Worm (Caenorhabditis elegans) whole organism, L1 larva: ENCODE data around the gene ZK896.4.

Experiments used
- F16B12.6 ChIP-seq: fragments of 150-350 bp; optimal IDR thresholded peaks from 2 replicates; lab custom pipeline; 2014; ENCODE audit warnings: missing biosample characterization, missing genetic modification characterization
- Y116A8C.19 ChIP-seq: sonication (generic microtip); optimal IDR thresholded peaks from 2 replicates; lab custom pipeline; 2016; ENCODE audit warnings: missing compliant biosample characterization, missing genetic modification characterization, borderline replicate concordance
- alr-1 ChIP-seq: fragments of 200-800 bp; sonication (Bioruptor generic); optimal IDR thresholded peaks from 2 replicates; lab custom pipeline; 2018; ENCODE audit warnings: borderline replicate concordance, mild to moderate bottlenecking, missing genetic modification characterization, missing compliant biosample characterization
- aly-2 ChIP-seq: fragments of 150-350 bp; optimal IDR thresholded peaks from 2 replicates; lab custom pipeline; 2014; ENCODE audit warnings: missing biosample characterization, missing genetic modification characterization
- ama-1 ChIP-seq: fragments of 150-350 bp; optimal IDR thresholded peaks from 2 replicates; lab custom pipeline; 2014
- ceh-8 ChIP-seq: fragments of 200-800 bp; sonication (Bioruptor generic); optimal IDR thresholded peaks from 2 replicates; lab custom pipeline; 2018; ENCODE audit warnings: mild to moderate bottlenecking, missing genetic modification characterization, moderate library complexity, missing compliant biosample characterization
- ceh-88 ChIP-seq: fragments of 200-800 bp; sonication (Bioruptor generic); IDR thresholded peaks from 2 replicates; pipeline ENCODE4 v1.3.6; 2022; ENCODE audit warnings: missing genetic modification characterization, missing compliant biosample characterization
- ceh-90 ChIP-seq: sonication (generic microtip); optimal IDR thresholded peaks from 2 replicates; lab custom pipeline; 2016; ENCODE audit warnings: missing genetic modification characterization, missing compliant biosample characterization
- ces-1 ChIP-seq: fragments of 150-350 bp; optimal IDR thresholded peaks from 2 replicates; lab custom pipeline; 2014; ENCODE audit warnings: missing biosample characterization, missing genetic modification reagents, missing genetic modification characterization
- efl-1 ChIP-seq, 4 experiments: fragments of 150-350 bp; optimal IDR thresholded peaks in 3 of 4; peaks in 1 of 4; 1 replicate in 1 of 4; 2 replicates in 3 of 4; lab custom pipeline; 2014; ENCODE audit warnings: missing biosample characterization in 2 of 4, missing genetic modification characterization in 2 of 4, missing genetic modification reagents in 2 of 4
- egl-13 ChIP-seq: sonication (generic microtip); optimal IDR thresholded peaks from 2 replicates; lab custom pipeline; 2016; ENCODE audit warnings: missing genotype, missing genetic modification reagents, missing genetic modification characterization, missing compliant biosample characterization
- elt-2 ChIP-seq: sonication (generic microtip); optimal IDR thresholded peaks from 2 replicates; lab custom pipeline; 2016; ENCODE audit warnings: missing genetic modification characterization, mild to moderate bottlenecking, inconsistent platforms, missing compliant biosample characterization, missing genetic modification reagents
- elt-3 ChIP-seq, 6 experiments: fragments of 150-350 bp in 1 of 6; sonication (generic microtip); optimal IDR thresholded peaks; 2 replicates each; lab custom pipeline; 2017 to 2018; ENCODE audit warnings: missing biosample characterization in 6 of 6, missing genetic modification characterization in 6 of 6, inconsistent platforms in 1 of 6
- fkh-10 ChIP-seq: sonication (generic microtip); optimal IDR thresholded peaks from 2 replicates; lab custom pipeline; 2017; ENCODE audit warnings: missing biosample characterization, missing genetic modification reagents, missing genetic modification characterization
- fkh-4 ChIP-seq: sonication (generic microtip); optimal IDR thresholded peaks from 2 replicates; lab custom pipeline; 2016; ENCODE audit warnings: missing compliant biosample characterization, missing genetic modification characterization, borderline replicate concordance
- hlh-4 ChIP-seq: sonication (generic microtip); optimal IDR thresholded peaks from 2 replicates; lab custom pipeline; 2016; ENCODE audit warnings: mild to moderate bottlenecking, missing genetic modification characterization, missing compliant biosample characterization
- irx-1 ChIP-seq: sonication (generic microtip); optimal IDR thresholded peaks from 2 replicates; lab custom pipeline; 2016; ENCODE audit warnings: missing genetic modification characterization, missing compliant biosample characterization
- jun-1 ChIP-seq: fragments of 150-350 bp; optimal IDR thresholded peaks from 2 replicates; lab custom pipeline; 2014; ENCODE audit warnings: missing biosample characterization, missing genetic modification reagents, missing genetic modification characterization
- lin-14 ChIP-seq: fragments of 200-800 bp; sonication (Bioruptor generic); optimal IDR thresholded peaks from 2 replicates; lab custom pipeline; 2018; ENCODE audit warnings: mild to moderate bottlenecking, missing genetic modification characterization, moderate library complexity, missing compliant biosample characterization
- lin-15B ChIP-seq: fragments of 150-350 bp; sonication (generic microtip); optimal IDR thresholded peaks from 3 replicates; lab custom pipeline; 2014; ENCODE audit warnings: missing biosample characterization, missing genetic modification characterization
- lin-35 ChIP-seq, 2 experiments: fragments of 150-350 bp; optimal IDR thresholded peaks; 2 replicates each; lab custom pipeline; 2014; ENCODE audit warnings: missing biosample characterization in 2 of 2, missing genetic modification characterization in 2 of 2, missing genetic modification reagents in 2 of 2
- lin-39 ChIP-seq: fragments of 150-350 bp; optimal IDR thresholded peaks from 2 replicates; lab custom pipeline; 2014; ENCODE audit warnings: missing biosample characterization, missing genetic modification reagents, missing genetic modification characterization
- lir-3 ChIP-seq: sonication (generic microtip); optimal IDR thresholded peaks from 2 replicates; lab custom pipeline; 2016; ENCODE audit warnings: mild to moderate bottlenecking, missing genetic modification characterization, moderate library complexity, missing compliant biosample characterization; ENCODE audit not compliant: poor library complexity
- mab-9 ChIP-seq: fragments of 200-800 bp; sonication (Bioruptor generic); IDR thresholded peaks from 2 replicates; pipeline ENCODE4 v1.3.6; 2022; ENCODE audit warnings: missing genetic modification reagents, missing genetic modification characterization, missing compliant biosample characterization
- mef-2 ChIP-seq: fragments of 150-350 bp; optimal IDR thresholded peaks from 2 replicates; lab custom pipeline; 2014; ENCODE audit warnings: missing biosample characterization, missing genetic modification characterization
- mep-1 ChIP-seq: fragments of 150-350 bp; optimal IDR thresholded peaks from 2 replicates; lab custom pipeline; 2014; ENCODE audit warnings: missing biosample characterization, missing genetic modification characterization
- nhr-19 ChIP-seq: fragments of 200-800 bp; sonication (Bioruptor generic); conservative IDR thresholded peaks from 2 replicates; pipeline ENCODE4 v1.3.6; 2022; ENCODE audit warnings: missing genetic modification characterization, missing compliant biosample characterization
- nhr-20 ChIP-seq: sonication (generic microtip); optimal IDR thresholded peaks from 2 replicates; lab custom pipeline; 2016; ENCODE audit warnings: mild to moderate bottlenecking, missing genetic modification characterization, missing compliant biosample characterization
- nhr-237 ChIP-seq: fragments of 150-350 bp; optimal IDR thresholded peaks from 2 replicates; lab custom pipeline; 2014; ENCODE audit warnings: missing biosample characterization, missing genetic modification characterization
- nhr-28 ChIP-seq: fragments of 150-350 bp; optimal IDR thresholded peaks from 2 replicates; lab custom pipeline; 2014; ENCODE audit warnings: missing biosample characterization, missing genetic modification characterization
- nhr-71 ChIP-seq: sonication (generic microtip); optimal IDR thresholded peaks from 2 replicates; lab custom pipeline; 2016; ENCODE audit warnings: mild to moderate bottlenecking, missing genetic modification characterization, moderate library complexity, missing compliant biosample characterization
- nhr-77 ChIP-seq: fragments of 150-350 bp; optimal IDR thresholded peaks from 2 replicates; lab custom pipeline; 2014; ENCODE audit warnings: missing biosample characterization, missing genetic modification characterization
- pag-3 ChIP-seq: sonication (generic microtip); optimal IDR thresholded peaks from 2 replicates; lab custom pipeline; 2017; ENCODE audit warnings: missing genetic modification characterization, mild to moderate bottlenecking, missing compliant biosample characterization, antibody characterized with exemption, borderline replicate concordance; ENCODE audit not compliant: insufficient read depth
- pqm-1 ChIP-seq: sonication (generic microtip); optimal IDR thresholded peaks from 3 replicates; lab custom pipeline; 2017; ENCODE audit warnings: missing biosample characterization, missing genetic modification characterization
- swsn-7 ChIP-seq: sonication (generic microtip); optimal IDR thresholded peaks from 2 replicates; lab custom pipeline; 2016; ENCODE audit warnings: missing genetic modification characterization, missing compliant biosample characterization
- tbx-2 ChIP-seq: sonication (generic microtip); optimal IDR thresholded peaks from 2 replicates; lab custom pipeline; 2016; ENCODE audit warnings: missing genetic modification characterization, missing compliant biosample characterization
- unc-86 ChIP-seq: sonication (generic microtip); optimal IDR thresholded peaks from 2 replicates; lab custom pipeline; 2016; ENCODE audit warnings: missing genetic modification characterization, missing compliant biosample characterization
- unc-98 ChIP-seq: fragments of 200-800 bp; sonication (Bioruptor generic); IDR thresholded peaks from 2 replicates; pipeline ENCODE4 v1.3.6; 2022; ENCODE audit warnings: missing genetic modification characterization, missing compliant biosample characterization
- zip-4 ChIP-seq: fragments of 200-800 bp; sonication (Bioruptor generic); optimal IDR thresholded peaks from 2 replicates; lab custom pipeline; 2018; ENCODE audit warnings: mild to moderate bottlenecking, missing genetic modification characterization, moderate library complexity, missing compliant biosample characterization

ZK896.4 gene

ce11 chrIV:12891080-12891479 is 8.0 kb upstream of the ZK896.4 start:
- TF ChIP-seq unc-98 (GFP tag; lab: Robert Waterston, UW) (no peak), elt-3 (tag; optimal IDR thresholded peaks at IDR 0.05; lab: Kevin White, UChicago) (no peak), mep-1 (tag; lab: Kevin White, UChicago) (no peak), irx-1 (tag; lab: Kevin White, UChicago) (no peak), elt-2 (tag; lab: Kevin White, UChicago) (peak; percentile 17)

DNA sequence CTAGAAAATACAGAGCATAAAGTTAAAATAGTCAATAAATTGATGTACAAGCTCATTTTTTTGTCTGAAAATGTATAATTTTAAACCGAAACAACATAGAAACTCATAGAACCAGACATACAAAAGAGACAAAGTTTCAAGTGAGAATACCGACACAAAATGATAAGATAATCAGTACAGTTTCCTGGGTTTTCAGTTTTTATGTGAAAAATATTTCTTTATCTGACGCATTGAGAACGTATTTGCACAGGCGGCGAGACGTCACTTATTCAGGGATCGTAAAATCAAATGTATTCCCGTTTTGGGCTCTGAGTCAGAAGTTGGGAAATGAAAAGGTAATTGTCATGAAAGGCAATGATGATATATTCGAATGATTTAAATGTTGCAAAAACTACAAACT is 7.4 kb upstream of the ZK896.4 start, which contains the start of gene K08D8.6:
Gene K08D8.6 (minus strand): TSS at position 64 of the 400 bp plus-strand sequence.
- TF ChIP-seq lin-35 (GFP tag; optimal IDR thresholded peaks at IDR 0.05; lab: Kevin White, UChicago) (no peak), efl-1 (optimal IDR thresholded peaks at IDR 0.05; lab: Kevin White, UChicago) (no peak), efl-1 (GFP tag; optimal IDR thresholded peaks at IDR 0.05 in 1 of 2; lab: Kevin White, UChicago) (peak in 1 of 2 experiments; percentile 30), F16B12.6 (tag; lab: Kevin White, UChicago) (no peak), ceh-88 (GFP tag; lab: Robert Waterston, UW) (no peak), nhr-20 (tag; lab: Kevin White, UChicago) (no peak), hlh-4 (no peak), lin-39 (no peak), elt-3 (tag; optimal IDR thresholded peaks at IDR 0.05; lab: Kevin White, UChicago) (no peak), pqm-1 (tag; lab: Kevin White, UChicago) (peak; percentile 78), egl-13 (tag; lab: Kevin White, UChicago) (no peak), lin-14 (no peak), elt-2 (tag; lab: Kevin White, UChicago) (peak; percentile 88), alr-1 (no peak), ceh-90 (tag; lab: Kevin White, UChicago) (no peak), mef-2 (tag; lab: Kevin White, UChicago) (no peak), nhr-237 (tag; lab: Kevin White, UChicago) (no peak), unc-86 (tag; lab: Kevin White, UChicago) (no peak), aly-2 (tag; lab: Kevin White, UChicago) (no peak), ceh-8 (no peak), nhr-19 (GFP tag; lab: Robert Waterston, UW) (no peak), nhr-77 (tag; lab: Kevin White, UChicago) (no peak), lir-3 (no peak), fkh-4 (tag; lab: Kevin White, UChicago) (no peak), nhr-28 (no peak), swsn-7 (no peak), Y116A8C.19 (tag; lab: Kevin White, UChicago) (no peak), zip-4 (GFP tag; lab: Kevin White, UChicago) (no peak), ces-1 (no peak), jun-1 (tag; lab: Kevin White, UChicago) (peak; percentile 7)

DNA sequence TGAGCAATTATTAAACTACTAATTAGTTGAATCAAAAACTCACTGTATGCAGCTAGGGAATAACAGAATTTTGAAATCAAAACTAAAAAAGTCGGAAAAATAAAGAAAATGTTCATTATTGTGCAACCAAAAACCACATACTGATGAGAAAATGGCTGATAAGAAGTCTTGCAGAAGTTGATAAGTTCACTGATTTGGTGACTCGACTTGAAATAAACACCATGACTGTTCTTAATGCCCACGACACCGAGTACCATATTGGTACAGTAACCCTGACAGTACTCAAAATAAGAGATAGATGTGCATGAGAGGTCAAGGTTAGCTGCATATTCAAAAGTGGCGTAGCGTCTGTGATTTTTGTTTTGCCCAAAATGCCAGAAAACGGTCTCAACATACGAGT is 2.9 kb upstream of the ZK896.4 start:
- TF ChIP-seq lin-15B (tag; lab: Kevin White, UChicago), result no peak
- TF ChIP-seq tbx-2 (tag; lab: Kevin White, UChicago), result no peak

DNA sequence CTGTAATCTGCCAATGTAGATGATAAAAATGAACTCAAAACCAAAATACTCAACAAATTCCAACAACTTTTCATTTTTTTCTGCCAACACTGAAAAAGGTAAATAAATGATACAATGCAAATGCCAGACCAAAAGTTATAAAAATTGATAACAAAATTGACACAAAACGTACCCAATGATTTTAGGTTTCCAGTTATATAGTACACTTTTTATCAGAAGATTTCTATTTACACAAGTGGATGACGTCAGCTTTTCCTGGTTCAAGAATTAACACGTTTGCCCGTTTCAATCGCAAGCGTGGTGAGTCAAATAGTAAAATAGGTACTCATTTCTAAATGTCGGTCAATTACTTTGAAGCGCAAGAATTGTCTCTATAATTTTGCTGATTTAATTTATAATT is 3.5 kb downstream of the ZK896.4 start, which contains the start of gene ZK896.5:
Gene ZK896.5 (minus strand): TSS at position 89 of the 400 bp plus-strand sequence.
- TF ChIP-seq mab-9 (GFP tag; lab: Robert Waterston, UW) (no peak), elt-2 (tag; lab: Kevin White, UChicago) (peak; percentile 78), pag-3 (no peak), ama-1 (lab: Kevin White, UChicago) (no peak), mef-2 (tag; lab: Kevin White, UChicago) (no peak), nhr-71 (tag; lab: Kevin White, UChicago) (no peak), efl-1 (optimal IDR thresholded peaks at IDR 0.05; lab: Kevin White, UChicago) (no peak), efl-1 (GFP tag; optimal IDR thresholded peaks at IDR 0.05 in 1 of 2; lab: Kevin White, UChicago) (peak in 1 of 2 experiments; percentile 38), nhr-20 (tag; lab: Kevin White, UChicago) (peak; percentile 4), pqm-1 (tag; lab: Kevin White, UChicago) (no peak), fkh-10 (GFP tag; lab: Kevin White, UChicago) (no peak)
